Fruit fly (Drosophila melanogaster) whole organism, embryonic: ENCODE data around the gene CG17233.

Experiments
- Adf1 ChIP-seq: fragments of 200-800 bp; sonication (Bioruptor generic); IDR thresholded peaks from 2 replicates; pipeline ENCODE4 v1.3.6; 2022; ENCODE audit warnings: missing biosample characterization, missing genetic modification characterization
- Antp ChIP-seq: fragments of 200-800 bp; sonication (Bioruptor generic); optimal IDR thresholded peaks from 3 replicates; lab custom pipeline; 2016; ENCODE audit warnings: missing biosample characterization, missing genetic modification characterization
- BtbVII ChIP-seq: fragments of 200-800 bp; sonication (Bioruptor generic); optimal IDR thresholded peaks from 3 replicates; lab custom pipeline; 2017; ENCODE audit warnings: missing biosample characterization, mild to moderate bottlenecking, missing genetic modification characterization
- CG10209 ChIP-seq: fragments of 200-800 bp; sonication (Bioruptor generic); optimal IDR thresholded peaks from 3 replicates; lab custom pipeline; 2017; ENCODE audit warnings: missing biosample characterization, mild to moderate bottlenecking, missing genetic modification characterization, missing genetic modification reagents
- CG10959 ChIP-seq: fragments of 200-800 bp; sonication (Bioruptor generic); IDR thresholded peaks from 2 replicates; pipeline ENCODE4 v1.3.6; 2022; ENCODE audit warnings: missing biosample characterization, missing genetic modification characterization
- CG10979 ChIP-seq: fragments of 200-800 bp; sonication (Bioruptor generic); optimal IDR thresholded peaks from 2 replicates; lab custom pipeline; 2018; ENCODE audit warnings: missing biosample characterization, mild to moderate bottlenecking, missing genetic modification characterization, moderate library complexity
- CG11247 ChIP-seq: fragments of 200-800 bp; sonication (Bioruptor generic); IDR thresholded peaks from 2 replicates; pipeline ENCODE4 v1.3.6; 2022; ENCODE audit warnings: missing biosample characterization, missing genetic modification characterization
- CG12219 ChIP-seq: fragments of 200-800 bp; sonication (Bioruptor generic); optimal IDR thresholded peaks from 3 replicates; lab custom pipeline; 2018; ENCODE audit warnings: missing biosample characterization, mild to moderate bottlenecking, missing genetic modification characterization
- CG14965 ChIP-seq: fragments of 200-800 bp; sonication (Bioruptor generic); optimal IDR thresholded peaks from 2 replicates; lab custom pipeline; 2016; ENCODE audit warnings: missing biosample characterization, missing genetic modification characterization, borderline replicate concordance
- CG15601 ChIP-seq: fragments of 200-800 bp; sonication (Bioruptor generic); optimal IDR thresholded peaks from 3 replicates; lab custom pipeline; 2019; ENCODE audit warnings: missing biosample characterization, mild to moderate bottlenecking, missing genetic modification characterization, moderate library complexity
- CG1602 ChIP-seq: fragments of 200-800 bp; sonication (Bioruptor generic); optimal IDR thresholded peaks from 3 replicates; lab custom pipeline; 2016; ENCODE audit warnings: missing biosample characterization, missing genetic modification characterization
- CG1603 ChIP-seq: fragments of 200-800 bp; sonication (Bioruptor generic); optimal IDR thresholded peaks from 2 replicates; lab custom pipeline; 2019; ENCODE audit warnings: missing biosample characterization, mild to moderate bottlenecking, missing genetic modification characterization, moderate library complexity
- CG17568 ChIP-seq: fragments of 200-800 bp; sonication (Bioruptor generic); optimal IDR thresholded peaks from 2 replicates; lab custom pipeline; 2018; ENCODE audit warnings: missing biosample characterization, mild to moderate bottlenecking, missing genetic modification characterization, moderate library complexity
- CG17612 ChIP-seq: fragments of 200-800 bp; sonication (Bioruptor generic); IDR thresholded peaks from 2 replicates; pipeline ENCODE4 v1.3.6; 2022; ENCODE audit warnings: missing biosample characterization, missing genetic modification characterization
- CG18476 ChIP-seq: fragments of 200-800 bp; sonication (Bioruptor generic); optimal IDR thresholded peaks from 2 replicates; lab custom pipeline; 2016; ENCODE audit warnings: missing biosample characterization, mild to moderate bottlenecking, missing genetic modification characterization
- CG18764 ChIP-seq: fragments of 200-800 bp; sonication (Bioruptor generic); optimal IDR thresholded peaks from 3 replicates; lab custom pipeline; 2016; ENCODE audit warnings: missing biosample characterization, missing genetic modification characterization
- CG31224 ChIP-seq: fragments of 200-800 bp; sonication (Bioruptor generic); IDR thresholded peaks from 2 replicates; pipeline ENCODE4 v1.3.6; 2022; ENCODE audit warnings: missing biosample characterization, missing genetic modification characterization
- CG3163 ChIP-seq: fragments of 200-800 bp; sonication (Bioruptor generic); optimal IDR thresholded peaks from 3 replicates; lab custom pipeline; 2016; ENCODE audit warnings: missing biosample characterization, missing genetic modification characterization
- CG3281 ChIP-seq: fragments of 200-800 bp; sonication (Bioruptor generic); optimal IDR thresholded peaks from 3 replicates; lab custom pipeline; 2017; ENCODE audit warnings: missing biosample characterization, mild to moderate bottlenecking, missing genetic modification characterization
- CG4730 ChIP-seq: fragments of 200-800 bp; sonication (Bioruptor generic); IDR thresholded peaks from 2 replicates; pipeline ENCODE4 v1.3.6; 2022; ENCODE audit warnings: missing biosample characterization, missing genetic modification characterization
- CG4854 ChIP-seq: fragments of 200-800 bp; sonication (Bioruptor generic); optimal IDR thresholded peaks from 2 replicates; lab custom pipeline; 2016; ENCODE audit warnings: missing biosample characterization, missing genetic modification characterization, inconsistent platforms
- CG6791 ChIP-seq: fragments of 200-800 bp; sonication (Bioruptor generic); IDR thresholded peaks from 3 replicates; pipeline ENCODE4 v1.3.6; 2022; ENCODE audit warnings: missing biosample characterization, missing genetic modification characterization; ENCODE audit not compliant: partially characterized antibody
- CG7271 ChIP-seq: fragments of 200-800 bp; sonication (Bioruptor generic); optimal IDR thresholded peaks from 2 replicates; lab custom pipeline; 2018; ENCODE audit warnings: missing biosample characterization, mild to moderate bottlenecking, missing genetic modification characterization, moderate library complexity
- CG8089 ChIP-seq: fragments of 200-800 bp; sonication (Bioruptor generic); optimal IDR thresholded peaks from 3 replicates; lab custom pipeline; 2016; ENCODE audit warnings: missing biosample characterization, missing genetic modification characterization
- CG9609 ChIP-seq: fragments of 200-800 bp; sonication (Bioruptor generic); optimal IDR thresholded peaks from 3 replicates; lab custom pipeline; 2016; ENCODE audit warnings: missing biosample characterization, missing genetic modification characterization
- CoRest ChIP-seq: fragments of 200-800 bp; sonication (Bioruptor generic); optimal IDR thresholded peaks from 3 replicates; lab custom pipeline; 2018; ENCODE audit warnings: missing biosample characterization, mild to moderate bottlenecking, missing genetic modification characterization, moderate library complexity
- Eip74EF ChIP-seq, 2 experiments: fragments of 200-800 bp in 1 of 2; fragments of >200 bp in 1 of 2; sonication (Bioruptor generic) in 1 of 2; optimal IDR thresholded peaks; 2 replicates each; lab custom pipeline; 2017 to 2019; ENCODE audit warnings: missing biosample characterization in 2 of 2, missing genetic modification characterization in 2 of 2, mild to moderate bottlenecking in 1 of 2, moderate library complexity in 1 of 2
- Fer1 ChIP-seq: fragments of 200-800 bp; sonication (Bioruptor generic); optimal IDR thresholded peaks from 2 replicates; lab custom pipeline; 2017; ENCODE audit warnings: missing biosample characterization, mild to moderate bottlenecking, missing genetic modification characterization
- Hand ChIP-seq: fragments of 200-800 bp; sonication (Bioruptor generic); optimal IDR thresholded peaks from 2 replicates; lab custom pipeline; 2017; ENCODE audit warnings: mild to moderate bottlenecking, missing biosample characterization, missing genetic modification reagents, missing genetic modification characterization
- Hey ChIP-seq: fragments of 200-800 bp; sonication (Bioruptor generic); optimal IDR thresholded peaks from 3 replicates; lab custom pipeline; 2018; ENCODE audit warnings: missing biosample characterization, mild to moderate bottlenecking, missing genetic modification characterization
- Sry-δ ChIP-seq: fragments of 200-800 bp; sonication (Bioruptor generic); optimal IDR thresholded peaks from 2 replicates; lab custom pipeline; 2016; ENCODE audit warnings: missing biosample characterization, missing genetic modification characterization
- ac ChIP-seq: fragments of 200-800 bp; sonication (Bioruptor generic); optimal IDR thresholded peaks from 3 replicates; lab custom pipeline; 2017; ENCODE audit warnings: missing biosample characterization, mild to moderate bottlenecking, missing genetic modification characterization
- chn ChIP-seq: fragments of 200-800 bp; sonication (Bioruptor generic); optimal IDR thresholded peaks from 2 replicates; lab custom pipeline; 2016; ENCODE audit warnings: missing biosample characterization, missing genetic modification characterization
- eve ChIP-seq, 2 experiments: fragments of >200 bp; optimal IDR thresholded peaks; 2 replicates each; lab custom pipeline; 2017; ENCODE audit warnings: missing biosample characterization in 2 of 2, missing genetic modification characterization in 2 of 2
- exex ChIP-seq: fragments of 200-800 bp; sonication (Bioruptor generic); optimal IDR thresholded peaks from 4 replicates; lab custom pipeline; 2018; ENCODE audit warnings: missing biosample characterization, mild to moderate bottlenecking, missing genetic modification characterization, moderate library complexity
- fd64A ChIP-seq: fragments of 200-800 bp; sonication (Bioruptor generic); optimal IDR thresholded peaks from 3 replicates; lab custom pipeline; 2018; ENCODE audit warnings: missing biosample characterization, mild to moderate bottlenecking, missing genetic modification characterization
- ftz-f1 ChIP-seq: fragments of 200-800 bp; sonication (Bioruptor generic); optimal IDR thresholded peaks from 2 replicates; lab custom pipeline; 2016; ENCODE audit warnings: missing biosample characterization, missing genetic modification characterization
- h ChIP-seq: fragments of >200 bp; optimal IDR thresholded peaks from 2 replicates; lab custom pipeline; 2017
- lola ChIP-seq, 3 experiments: fragments of >200 bp in 2 of 3; fragments of 200-800 bp in 1 of 3; sonication (Bioruptor generic) in 1 of 3; optimal IDR thresholded peaks; 2 replicates each; lab custom pipeline; 2017 to 2019; ENCODE audit warnings: missing biosample characterization in 3 of 3, missing genetic modification characterization in 3 of 3, mild to moderate bottlenecking in 1 of 3, moderate library complexity in 1 of 3
- lov ChIP-seq, 2 experiments: fragments of 200-800 bp in 1 of 2; fragments of >200 bp in 1 of 2; sonication (Bioruptor generic) in 1 of 2; IDR thresholded peaks in 1 of 2; optimal IDR thresholded peaks in 1 of 2; 2 replicates in 1 of 2; 3 replicates in 1 of 2; pipeline versions ENCODE4 v1.3.6 to Lab custom; 2017 to 2022; ENCODE audit warnings: missing biosample characterization in 1 of 2, missing genetic modification characterization in 1 of 2
- maf-S ChIP-seq: fragments of 200-800 bp; sonication (Bioruptor generic); optimal IDR thresholded peaks from 2 replicates; lab custom pipeline; 2016; ENCODE audit warnings: missing biosample characterization, missing genetic modification characterization
- nom ChIP-seq: fragments of 200-800 bp; sonication (Bioruptor generic); optimal IDR thresholded peaks from 2 replicates; lab custom pipeline; 2017; ENCODE audit warnings: missing biosample characterization, missing genetic modification characterization, mild to moderate bottlenecking, moderate library complexity, missing genetic modification reagents
- phol ChIP-seq: fragments of 200-800 bp; sonication (Bioruptor generic); optimal IDR thresholded peaks from 3 replicates; lab custom pipeline; 2018; ENCODE audit warnings: missing biosample characterization, mild to moderate bottlenecking, missing genetic modification characterization, moderate library complexity
- pnt ChIP-seq: fragments of 200-800 bp; sonication (Bioruptor generic); optimal IDR thresholded peaks from 3 replicates; lab custom pipeline; 2016; ENCODE audit warnings: missing biosample characterization, missing genetic modification characterization
- scrt ChIP-seq: fragments of 200-800 bp; sonication (Bioruptor generic); optimal IDR thresholded peaks from 2 replicates; lab custom pipeline; 2018; ENCODE audit warnings: missing biosample characterization, mild to moderate bottlenecking, missing genetic modification characterization, moderate library complexity
- sens-2 ChIP-seq: fragments of 200-800 bp; sonication (Bioruptor generic); IDR thresholded peaks from 2 replicates; pipeline ENCODE4 v1.3.6; 2022; ENCODE audit warnings: missing biosample characterization, missing genetic modification characterization
- sna ChIP-seq: fragments of 200-800 bp; sonication (Bioruptor generic); IDR thresholded peaks from 2 replicates; pipeline ENCODE4 v1.3.6; 2022; ENCODE audit warnings: missing biosample characterization, missing genetic modification characterization; ENCODE audit not compliant: partially characterized antibody
- tap ChIP-seq: fragments of 200-800 bp; optimal IDR thresholded peaks from 3 replicates; lab custom pipeline; 2019; ENCODE audit warnings: missing biosample characterization, mild to moderate bottlenecking, missing genetic modification characterization, moderate library complexity
- yki ChIP-seq: fragments of >200 bp; optimal IDR thresholded peaks from 3 replicates; lab custom pipeline; 2018

CG17233 gene

DNA sequence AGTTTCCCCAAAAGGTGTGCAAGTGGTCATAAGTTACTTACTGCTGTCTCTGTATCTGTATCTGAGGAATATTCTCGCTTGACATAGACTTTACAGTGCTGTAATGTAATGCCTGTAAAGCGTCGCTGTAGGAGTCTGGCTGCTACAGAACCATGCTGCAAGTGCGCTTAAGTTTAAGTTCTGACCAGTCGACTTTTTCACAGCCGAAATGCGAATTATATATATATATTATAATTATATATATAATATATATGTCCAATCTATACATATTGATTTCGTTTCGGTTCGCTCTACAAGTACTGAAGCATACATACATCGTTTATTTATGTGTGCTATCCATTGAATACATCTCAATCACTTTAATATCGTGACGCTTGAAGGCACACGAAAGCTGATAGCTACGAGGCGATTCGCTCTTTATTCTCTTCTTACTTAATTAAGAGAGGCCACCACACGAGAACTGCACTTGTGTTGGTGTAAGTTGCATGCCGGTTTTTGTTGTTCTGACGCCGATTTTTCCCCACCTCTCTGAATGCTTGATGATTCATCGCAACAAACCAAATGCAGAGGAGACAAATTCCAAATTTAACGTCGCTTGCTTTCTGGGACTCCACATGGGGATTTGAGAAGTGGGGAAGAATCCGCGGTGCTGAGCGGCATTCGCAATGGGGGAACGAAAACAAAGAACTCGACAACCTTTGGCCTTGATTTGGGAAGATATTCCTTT is 55.2 kb downstream of the CG17233 start (continued):
- no peak for TF ChIP-seq CG11247
- TF ChIP-seq Sry-δ (GFP tag; lab: Kevin White, UChicago), result no peak
- no peak for TF ChIP-seq CG31224 (GFP tag; lab: Robert Waterston, UW)
- peak; percentile 18 for TF ChIP-seq yki (lab: Kevin White, UChicago)
- no peak for TF ChIP-seq CG14965 (GFP tag; lab: Kevin White, UChicago)
- no peak for TF ChIP-seq ac (GFP tag; lab: Kevin White, UChicago)
- TF ChIP-seq CG1603 (tag; lab: Kevin White, UChicago), result no peak
- TF ChIP-seq exex, result no peak
- TF ChIP-seq ftz-f1 (GFP tag; lab: Kevin White, UChicago), result no peak
- no peak for TF ChIP-seq Hey (tag; lab: Kevin White, UChicago)
- no peak for TF ChIP-seq fd64A
- no peak for TF ChIP-seq pnt (GFP tag; lab: Kevin White, UChicago)
- TF ChIP-seq Fer1 (GFP tag; lab: Kevin White, UChicago), result no peak
- no peak for TF ChIP-seq CG17612 (GFP tag; lab: Robert Waterston, UW)
- peak; percentile 100 for TF ChIP-seq CG3163 (GFP tag; lab: Kevin White, UChicago)
- TF ChIP-seq Antp, result no peak
- TF ChIP-seq Adf1 (GFP tag; lab: Robert Waterston, UW), result no peak
- TF ChIP-seq nom, result peak; percentile 60
- TF ChIP-seq CG3281, result no peak
- TF ChIP-seq CG1602 (GFP tag; lab: Kevin White, UChicago), result no peak
- TF ChIP-seq BtbVII (GFP tag; lab: Kevin White, UChicago), result no peak
- no peak for TF ChIP-seq CG8089 (GFP tag; lab: Kevin White, UChicago)
- no peak for TF ChIP-seq scrt (GFP tag; lab: Kevin White, UChicago)
- no peak for TF ChIP-seq lov (optimal IDR thresholded peaks at IDR 0.05; lab: Kevin White, UChicago)
- TF ChIP-seq lov (GFP tag; IDR thresholded peaks at IDR 0.05; lab: Robert Waterston, UW), result no peak
- TF ChIP-seq CG15601 (tag; lab: Kevin White, UChicago), result peak; percentile 61
- TF ChIP-seq h (lab: Kevin White, UChicago), result no peak
- peak in 1 of 2 experiments; percentile 33 for TF ChIP-seq Eip74EF (GFP tag; optimal IDR thresholded peaks at IDR 0.05; lab: Kevin White, UChicago)
- no peak for TF ChIP-seq CG7271 (tag; lab: Kevin White, UChicago)
- no peak for TF ChIP-seq CG6791 (GFP tag; lab: Robert Waterston, UW)
- peak; percentile 65 for TF ChIP-seq CoRest
- TF ChIP-seq CG18764 (GFP tag; lab: Kevin White, UChicago), result no peak
- TF ChIP-seq eve (GFP tag; optimal IDR thresholded peaks at IDR 0.05; lab: Kevin White, UChicago), result no peak
- TF ChIP-seq lola (GFP tag; optimal IDR thresholded peaks at IDR 0.05; lab: Kevin White, UChicago), result peak in 2 of 3 experiments; percentile 7 to 19
- TF ChIP-seq sna (GFP tag; lab: Robert Waterston, UW), result 0 out of 2 replicates have a peak, but pooled peaks have one; percentile 19
- TF ChIP-seq maf-S, result no peak
- TF ChIP-seq CG10209, result no peak
- no peak for TF ChIP-seq sens-2 (GFP tag; lab: Robert Waterston, UW)
- TF ChIP-seq CG10979, result no peak
- no peak for TF ChIP-seq CG4854 (GFP tag; lab: Kevin White, UChicago)
- TF ChIP-seq CG12219 (GFP tag; lab: Kevin White, UChicago), result no peak
- TF ChIP-seq CG9609 (GFP tag; lab: Kevin White, UChicago), result no peak
- TF ChIP-seq CG10959 (GFP tag; lab: Robert Waterston, UW), result no peak
- no peak for TF ChIP-seq CG17568 (GFP tag; lab: Kevin White, UChicago)
- TF ChIP-seq chn, result no peak
- TF ChIP-seq Hand (GFP tag; lab: Kevin White, UChicago), result no peak
- TF ChIP-seq CG4730 (GFP tag; lab: Robert Waterston, UW), result no peak
- no peak for TF ChIP-seq CG18476 (GFP tag; lab: Kevin White, UChicago)
- TF ChIP-seq phol, result no peak
- peak; percentile 19 for TF ChIP-seq tap (tag; lab: Kevin White, UChicago)
